Worm (Caenorhabditis elegans) whole organism, L2 larva: ENCODE results near the gene oig-5.

ENCODE experiments used
- C34F6.9 ChIP-seq: fragments of 150-350 bp; optimal IDR thresholded peaks from 2 replicates; lab custom pipeline; 2014; ENCODE audit warnings: missing biosample characterization, missing genetic modification characterization
- F13H6.1 ChIP-seq: sonication (generic microtip); optimal IDR thresholded peaks from 2 replicates; lab custom pipeline; 2016; ENCODE audit warnings: missing genetic modification characterization, missing compliant biosample characterization
- R02D3.7 ChIP-seq: fragments of 150-350 bp; optimal IDR thresholded peaks from 2 replicates; lab custom pipeline; 2014; ENCODE audit warnings: missing biosample characterization, missing genetic modification characterization
- alr-1 ChIP-seq: fragments of 150-350 bp; optimal IDR thresholded peaks from 2 replicates; lab custom pipeline; 2014; ENCODE audit warnings: missing biosample characterization, missing genetic modification characterization
- aly-2 ChIP-seq: fragments of 150-350 bp; optimal IDR thresholded peaks from 2 replicates; lab custom pipeline; 2014; ENCODE audit warnings: missing biosample characterization, missing genetic modification characterization
- ama-1 ChIP-seq: fragments of 150-350 bp; optimal IDR thresholded peaks from 2 replicates; lab custom pipeline; 2018; ENCODE audit warnings: inconsistent platforms
- blmp-1 ChIP-seq: sonication (generic microtip); optimal IDR thresholded peaks from 2 replicates; lab custom pipeline; 2017; ENCODE audit warnings: missing genetic modification characterization, mild to moderate bottlenecking, missing compliant biosample characterization, antibody characterized with exemption, moderate library complexity; ENCODE audit not compliant: insufficient read depth
- ceh-16 ChIP-seq: fragments of 150-350 bp; optimal IDR thresholded peaks from 2 replicates; lab custom pipeline; 2014; ENCODE audit warnings: missing biosample characterization, missing genetic modification characterization
- ceh-82 ChIP-seq: fragments of 150-350 bp; optimal IDR thresholded peaks from 2 replicates; lab custom pipeline; 2014; ENCODE audit warnings: missing biosample characterization, missing genetic modification characterization
- crh-2 ChIP-seq: sonication (generic microtip); optimal IDR thresholded peaks from 2 replicates; lab custom pipeline; 2017; ENCODE audit warnings: missing biosample characterization, missing genetic modification characterization
- dmd-4 ChIP-seq: sonication (generic microtip); optimal IDR thresholded peaks from 2 replicates; lab custom pipeline; 2017; ENCODE audit warnings: missing biosample characterization, missing genetic modification characterization
- egl-27 ChIP-seq: sonication (generic microtip); optimal IDR thresholded peaks from 3 replicates; lab custom pipeline; 2017; ENCODE audit warnings: missing biosample characterization, missing genetic modification reagents, missing genetic modification characterization
- elt-1 ChIP-seq: fragments of 150-350 bp; optimal IDR thresholded peaks from 2 replicates; lab custom pipeline; 2014; ENCODE audit warnings: missing biosample characterization, missing genetic modification characterization
- elt-3 ChIP-seq: sonication (generic microtip); optimal IDR thresholded peaks from 2 replicates; lab custom pipeline; 2017; ENCODE audit warnings: missing biosample characterization, missing genetic modification characterization
- fos-1 ChIP-seq: fragments of 150-350 bp; optimal IDR thresholded peaks from 2 replicates; lab custom pipeline; 2014; ENCODE audit warnings: missing biosample characterization, missing genetic modification characterization
- lin-13 ChIP-seq: fragments of 150-350 bp; optimal IDR thresholded peaks from 2 replicates; lab custom pipeline; 2014; ENCODE audit warnings: missing biosample characterization, missing genetic modification reagents, missing genetic modification characterization
- lin-39 ChIP-seq: fragments of 150-350 bp; optimal IDR thresholded peaks from 2 replicates; lab custom pipeline; 2014; ENCODE audit warnings: missing biosample characterization, missing genetic modification reagents, missing genetic modification characterization
- lsy-2 ChIP-seq, 2 experiments: fragments of 150-350 bp in 1 of 2; sonication (generic microtip) in 1 of 2; optimal IDR thresholded peaks; 2 replicates each; lab custom pipeline; 2014 to 2017; ENCODE audit warnings: missing biosample characterization in 2 of 2, missing genetic modification characterization in 2 of 2
- mab-5 ChIP-seq: fragments of 150-350 bp; optimal IDR thresholded peaks from 2 replicates; lab custom pipeline; 2014; ENCODE audit warnings: missing biosample characterization, missing genetic modification characterization
- mbf-1 ChIP-seq: sonication (generic microtip); optimal IDR thresholded peaks from 2 replicates; lab custom pipeline; 2017; ENCODE audit warnings: missing biosample characterization, missing genetic modification characterization
- nhr-10 ChIP-seq: sonication (generic microtip); optimal IDR thresholded peaks from 2 replicates; lab custom pipeline; 2017; ENCODE audit warnings: missing biosample characterization, missing genetic modification characterization
- nhr-11 ChIP-seq: fragments of 150-350 bp; optimal IDR thresholded peaks from 2 replicates; lab custom pipeline; 2014; ENCODE audit warnings: missing biosample characterization, missing genetic modification characterization
- nhr-12 ChIP-seq: fragments of 150-350 bp; optimal IDR thresholded peaks from 2 replicates; lab custom pipeline; 2014; ENCODE audit warnings: missing biosample characterization, missing genetic modification characterization
- nhr-21 ChIP-seq: fragments of 150-350 bp; optimal IDR thresholded peaks from 2 replicates; lab custom pipeline; 2014; ENCODE audit warnings: missing biosample characterization, missing genetic modification characterization
- nhr-23 ChIP-seq: fragments of 150-350 bp; optimal IDR thresholded peaks from 2 replicates; lab custom pipeline; 2014; ENCODE audit warnings: missing biosample characterization, missing genetic modification reagents, missing genetic modification characterization
- nhr-237 ChIP-seq: fragments of 150-350 bp; optimal IDR thresholded peaks from 2 replicates; lab custom pipeline; 2014; ENCODE audit warnings: missing biosample characterization, missing genetic modification characterization
- nhr-25 ChIP-seq: fragments of 150-350 bp; sonication (generic microtip); optimal IDR thresholded peaks from 3 replicates; lab custom pipeline; 2014; ENCODE audit warnings: missing biosample characterization, missing genetic modification characterization
- nhr-77 ChIP-seq: fragments of 150-350 bp; optimal IDR thresholded peaks from 2 replicates; lab custom pipeline; 2014; ENCODE audit warnings: missing biosample characterization, missing genetic modification characterization
- sem-4 ChIP-seq: fragments of 150-350 bp; optimal IDR thresholded peaks from 2 replicates; lab custom pipeline; 2014; ENCODE audit warnings: missing biosample characterization, missing genetic modification reagents, missing genetic modification characterization
- skn-1 ChIP-seq: sonication (generic microtip); optimal IDR thresholded peaks from 2 replicates; lab custom pipeline; 2017; ENCODE audit warnings: missing biosample characterization, missing genetic modification characterization
- sma-9 ChIP-seq, 2 experiments: fragments of 150-350 bp in 1 of 2; sonication (generic microtip) in 1 of 2; optimal IDR thresholded peaks; 2 replicates each; lab custom pipeline; 2014 to 2016; ENCODE audit warnings: missing genetic modification characterization in 2 of 2, mild to moderate bottlenecking in 1 of 2, missing biosample characterization in 1 of 2, missing compliant biosample characterization in 1 of 2, missing genetic modification reagents in 1 of 2, moderate library complexity in 1 of 2
- unc-39 ChIP-seq: fragments of 150-350 bp; optimal IDR thresholded peaks from 2 replicates; lab custom pipeline; 2014; ENCODE audit warnings: missing biosample characterization, missing genetic modification characterization
- unc-55 ChIP-seq: fragments of 150-350 bp; sonication (generic microtip); optimal IDR thresholded peaks from 3 replicates; lab custom pipeline; 2014; ENCODE audit warnings: missing biosample characterization, missing genetic modification reagents, missing genetic modification characterization
- unc-62 ChIP-seq: fragments of 150-350 bp; optimal IDR thresholded peaks from 2 replicates; lab custom pipeline; 2014; ENCODE audit warnings: missing biosample characterization, missing genetic modification reagents, missing genetic modification characterization
- zag-1 ChIP-seq: fragments of 150-350 bp; optimal IDR thresholded peaks from 2 replicates; lab custom pipeline; 2014; ENCODE audit warnings: missing biosample characterization, missing genetic modification characterization
- ztf-1 ChIP-seq: fragments of 200-800 bp; sonication (Bioruptor generic); conservative IDR thresholded peaks from 2 replicates; pipeline ENCODE4 v1.3.6; 2022; ENCODE audit warnings: missing genetic modification characterization, missing compliant biosample characterization
- ztf-11 ChIP-seq: sonication (generic microtip); optimal IDR thresholded peaks from 2 replicates; lab custom pipeline; 2017; ENCODE audit warnings: missing biosample characterization, missing genetic modification characterization

oig-5 gene

ce11 chrIV:14767693-14768251, 39.2 kb upstream of the oig-5 start, which contains the start of the genes mrps-7 and Y57G11C.3 (continued):
- peak; percentile 94 for TF ChIP-seq crh-2 (tag; lab: Kevin White, UChicago)
- peak; percentile 93 for TF ChIP-seq lin-13
- TF ChIP-seq unc-62, result no peak
- peak; percentile 82 for TF ChIP-seq lin-39 (tag; lab: Kevin White, UChicago)
- TF ChIP-seq unc-39 (tag; lab: Kevin White, UChicago), result no peak
- TF ChIP-seq ama-1 (lab: Kevin White, UChicago), result peak; percentile 72
- TF ChIP-seq sem-4 (tag; lab: Kevin White, UChicago), result peak; percentile 71
- peak; percentile 68 for TF ChIP-seq fos-1 (tag; lab: Kevin White, UChicago)
- peak; percentile 92 for TF ChIP-seq nhr-25 (tag; lab: Kevin White, UChicago)
- peak; percentile 91 for TF ChIP-seq mab-5 (tag; lab: Kevin White, UChicago)
- peak; percentile 37 for TF ChIP-seq nhr-77
- TF ChIP-seq F13H6.1, result peak; percentile 88
- TF ChIP-seq alr-1 (tag; lab: Kevin White, UChicago), result no peak
- no peak for TF ChIP-seq mbf-1 (tag; lab: Kevin White, UChicago)
- TF ChIP-seq elt-3 (tag; lab: Kevin White, UChicago), result no peak
- peak; percentile 93 for TF ChIP-seq nhr-21
- TF ChIP-seq R02D3.7 (tag; lab: Kevin White, UChicago), result peak; percentile 96
- peak; percentile 86 for TF ChIP-seq egl-27 (tag; lab: Kevin White, UChicago)
- TF ChIP-seq blmp-1 (tag; lab: Kevin White, UChicago), result peak; percentile 70
- no peak for TF ChIP-seq skn-1
- TF ChIP-seq unc-55, result peak; percentile 99
- TF ChIP-seq aly-2 (tag; lab: Kevin White, UChicago), result no peak
- peak; percentile 73 for TF ChIP-seq zag-1 (tag; lab: Kevin White, UChicago)
- no peak for TF ChIP-seq nhr-12 (tag; lab: Kevin White, UChicago)

ce11 chrIV:14769218-14769835, 37.7 kb upstream of the oig-5 start, which contains the start of gene Y57G11C.43:
TSS of gene Y57G11C.43 (plus strand) at chrIV:14769441.
- TF ChIP-seq nhr-23 (tag; lab: Kevin White, UChicago) (no peak), R02D3.7 (tag; lab: Kevin White, UChicago) (no peak), C34F6.9 (no peak), ceh-82 (tag; lab: Kevin White, UChicago) (no peak), unc-39 (tag; lab: Kevin White, UChicago) (no peak), unc-62 (no peak), nhr-77 (no peak), egl-27 (tag; lab: Kevin White, UChicago) (no peak), mab-5 (tag; lab: Kevin White, UChicago) (no peak), lin-39 (tag; lab: Kevin White, UChicago) (no peak), F13H6.1 (no peak), zag-1 (tag; lab: Kevin White, UChicago) (no peak), ama-1 (lab: Kevin White, UChicago) (no peak), elt-1 (tag; lab: Kevin White, UChicago) (no peak)

- TF ChIP-seq crh-2 (tag; lab: Kevin White, UChicago) (no peak), mab-5 (tag; lab: Kevin White, UChicago) (no peak), unc-39 (tag; lab: Kevin White, UChicago) (no peak), ceh-16 (tag; lab: Kevin White, UChicago) (no peak), unc-55 (no peak), skn-1 (no peak), sma-9 (GFP tag; optimal IDR thresholded peaks at IDR 0.05; lab: Kevin White, UChicago) (no peak), sma-9 (tag; optimal IDR thresholded peaks at IDR 0.05; lab: Kevin White, UChicago) (no peak), ztf-11 (tag; lab: Kevin White, UChicago) (no peak), aly-2 (tag; lab: Kevin White, UChicago) (no peak), ama-1 (lab: Kevin White, UChicago) (no peak), ztf-1 (GFP tag; lab: Robert Waterston, UW) (no peak), nhr-11 (tag; lab: Kevin White, UChicago) (no peak), dmd-4 (tag; lab: Kevin White, UChicago) (no peak), nhr-10 (tag; lab: Kevin White, UChicago) (no peak), nhr-237 (no peak), elt-3 (tag; lab: Kevin White, UChicago) (no peak), alr-1 (tag; lab: Kevin White, UChicago) (no peak), lsy-2 (tag; optimal IDR thresholded peaks at IDR 0.05; lab: Kevin White, UChicago) (no peak), R02D3.7 (tag; lab: Kevin White, UChicago) (no peak)
- TF ChIP-seq, all 48 proteins: peak for 0
These were observed 36.3 kb upstream of the oig-5 start for ce11 chrIV:14770663-14771062.
